Fruit fly (Drosophila melanogaster) whole organism, embryonic: ENCODE data around the gene amn.
A peak's percentile ranks its signal among the peaks of the same experiment; 100 is the strongest.

Experiments used
- Adf1 ChIP-seq: fragments of 200-800 bp; sonication (Bioruptor generic); IDR thresholded peaks from 2 replicates; pipeline ENCODE4 v1.3.6; 2022; ENCODE audit warnings: missing biosample characterization, missing genetic modification characterization
- CG10979 ChIP-seq: fragments of 200-800 bp; sonication (Bioruptor generic); optimal IDR thresholded peaks from 2 replicates; lab custom pipeline; 2018; ENCODE audit warnings: missing biosample characterization, mild to moderate bottlenecking, missing genetic modification characterization, moderate library complexity
- CG11560 ChIP-seq: fragments of 200-800 bp; sonication (Bioruptor generic); IDR thresholded peaks from 3 replicates; pipeline ENCODE4 v1.3.6; 2022; ENCODE audit warnings: missing biosample characterization, missing genetic modification characterization
- CG12769 ChIP-seq: fragments of 200-800 bp; sonication (Bioruptor generic); optimal IDR thresholded peaks from 2 replicates; lab custom pipeline; 2019; ENCODE audit warnings: missing biosample characterization, mild to moderate bottlenecking, missing genetic modification characterization, moderate library complexity
- CG1529 ChIP-seq: fragments of 200-800 bp; sonication (Bioruptor generic); optimal IDR thresholded peaks from 3 replicates; lab custom pipeline; 2018; ENCODE audit warnings: missing biosample characterization, missing genetic modification characterization
- CG17359 ChIP-seq: fragments of 200-800 bp; sonication (Bioruptor generic); optimal IDR thresholded peaks from 3 replicates; lab custom pipeline; 2018; ENCODE audit warnings: missing biosample characterization, mild to moderate bottlenecking, missing genetic modification characterization, moderate library complexity
- CG18599 ChIP-seq: fragments of 200-800 bp; sonication (Bioruptor generic); optimal IDR thresholded peaks from 3 replicates; lab custom pipeline; 2017; ENCODE audit warnings: missing biosample characterization, missing genetic modification characterization, mild to moderate bottlenecking, moderate library complexity, missing genetic modification reagents
- CG2678 ChIP-seq: fragments of 200-800 bp; sonication (Bioruptor generic); optimal IDR thresholded peaks from 3 replicates; lab custom pipeline; 2019; ENCODE audit warnings: missing biosample characterization, mild to moderate bottlenecking, missing genetic modification characterization, moderate library complexity
- CG30431 ChIP-seq: fragments of 200-800 bp; sonication (Bioruptor generic); optimal IDR thresholded peaks from 2 replicates; lab custom pipeline; 2017; ENCODE audit warnings: missing biosample characterization, missing genetic modification characterization
- CG31388 ChIP-seq: fragments of 200-800 bp; sonication (Bioruptor generic); optimal IDR thresholded peaks from 2 replicates; lab custom pipeline; 2016; ENCODE audit warnings: missing biosample characterization, missing genetic modification characterization
- CG4424 ChIP-seq: fragments of 200-800 bp; sonication (Bioruptor generic); optimal IDR thresholded peaks from 3 replicates; lab custom pipeline; 2016; ENCODE audit warnings: missing biosample characterization, missing genetic modification characterization
- CG6175 ChIP-seq: fragments of 200-800 bp; sonication (Bioruptor generic); IDR thresholded peaks from 3 replicates; pipeline ENCODE4 v1.3.6; 2022; ENCODE audit warnings: missing biosample characterization, missing genetic modification characterization
- CG7372 ChIP-seq: fragments of 200-800 bp; sonication (Bioruptor generic); IDR thresholded peaks from 2 replicates; pipeline ENCODE4 v1.3.6; 2022; ENCODE audit warnings: missing biosample characterization, missing genetic modification characterization
- CG7963 ChIP-seq: fragments of 200-800 bp; sonication (Bioruptor generic); IDR thresholded peaks from 3 replicates; pipeline ENCODE4 v1.3.6; 2022; ENCODE audit warnings: missing biosample characterization, missing genetic modification characterization; ENCODE audit not compliant: partially characterized antibody
- CG8924 ChIP-seq: fragments of 200-800 bp; optimal IDR thresholded peaks from 3 replicates; lab custom pipeline; 2019; ENCODE audit warnings: missing biosample characterization, mild to moderate bottlenecking, missing genetic modification characterization, moderate library complexity
- CG9437 ChIP-seq: fragments of 200-800 bp; sonication (Bioruptor generic); optimal IDR thresholded peaks from 2 replicates; lab custom pipeline; 2018; ENCODE audit warnings: missing biosample characterization, mild to moderate bottlenecking, missing genetic modification characterization
- CTCF ChIP-seq: fragments of 200-800 bp; sonication (Bioruptor generic); optimal IDR thresholded peaks from 2 replicates; lab custom pipeline; 2017; ENCODE audit warnings: missing biosample characterization, mild to moderate bottlenecking, missing genetic modification characterization, moderate library complexity
- CoRest ChIP-seq: fragments of 200-800 bp; sonication (Bioruptor generic); optimal IDR thresholded peaks from 3 replicates; lab custom pipeline; 2018; ENCODE audit warnings: missing biosample characterization, mild to moderate bottlenecking, missing genetic modification characterization, moderate library complexity
- D19A ChIP-seq: fragments of 200-800 bp; optimal IDR thresholded peaks from 3 replicates; lab custom pipeline; 2019; ENCODE audit warnings: missing biosample characterization, mild to moderate bottlenecking, missing genetic modification characterization, moderate library complexity
- Dek ChIP-seq: fragments of 200-800 bp; sonication (Bioruptor generic); optimal IDR thresholded peaks from 3 replicates; lab custom pipeline; 2019; ENCODE audit warnings: missing biosample characterization, mild to moderate bottlenecking, missing genetic modification characterization, moderate library complexity
- Gsc ChIP-seq: fragments of 200-800 bp; sonication (Bioruptor generic); IDR thresholded peaks from 2 replicates; pipeline ENCODE4 v1.3.6; 2022; ENCODE audit warnings: missing biosample characterization, missing genetic modification characterization
- H2.0 ChIP-seq: fragments of 200-800 bp; sonication (Bioruptor generic); IDR thresholded peaks from 2 replicates; pipeline ENCODE4 v1.3.6; 2022; ENCODE audit warnings: missing biosample characterization, missing genetic modification characterization
- HLH4C ChIP-seq: fragments of 200-800 bp; sonication (Bioruptor generic); IDR thresholded peaks from 3 replicates; pipeline ENCODE4 v1.3.6; 2022; ENCODE audit warnings: missing biosample characterization, missing genetic modification characterization; ENCODE audit not compliant: partially characterized antibody
- Hr51 ChIP-seq, 2 experiments: fragments of 200-800 bp; sonication (Bioruptor generic); optimal IDR thresholded peaks; 2 replicates in 1 of 2; 3 replicates in 1 of 2; lab custom pipeline; 2016 to 2018; ENCODE audit warnings: missing biosample characterization in 2 of 2, missing genetic modification characterization in 2 of 2, mild to moderate bottlenecking in 1 of 2, moderate library complexity in 1 of 2
- Neu2 ChIP-seq: fragments of 200-800 bp; sonication (Bioruptor generic); optimal IDR thresholded peaks from 3 replicates; lab custom pipeline; 2016; ENCODE audit warnings: missing biosample characterization, missing genetic modification characterization, borderline replicate concordance
- Rfx ChIP-seq: fragments of 200-800 bp; sonication (Bioruptor generic); IDR thresholded peaks from 2 replicates; pipeline ENCODE4 v1.3.6; 2022; ENCODE audit warnings: missing biosample characterization, missing genetic modification characterization
- Spps ChIP-seq: fragments of 200-800 bp; sonication (Bioruptor generic); optimal IDR thresholded peaks from 2 replicates; lab custom pipeline; 2018; ENCODE audit warnings: missing biosample characterization, mild to moderate bottlenecking, missing genetic modification characterization
- ase ChIP-seq: fragments of 200-800 bp; sonication (Bioruptor generic); IDR thresholded peaks from 3 replicates; pipeline ENCODE4 v1.3.6; 2022; ENCODE audit warnings: missing biosample characterization, missing genetic modification characterization
- crp ChIP-seq, 2 experiments: fragments of 200-800 bp; sonication (Bioruptor generic); optimal IDR thresholded peaks; 2 replicates in 1 of 2; 3 replicates in 1 of 2; lab custom pipeline; 2017; ENCODE audit warnings: missing biosample characterization in 2 of 2, missing genetic modification characterization in 2 of 2, mild to moderate bottlenecking in 1 of 2, moderate library complexity in 1 of 2
- da ChIP-seq: fragments of 200-800 bp; sonication (Bioruptor generic); optimal IDR thresholded peaks from 2 replicates; lab custom pipeline; 2016; ENCODE audit warnings: missing biosample characterization, missing genetic modification characterization
- dmrt11E ChIP-seq: fragments of 200-800 bp; sonication (Bioruptor generic); optimal IDR thresholded peaks from 3 replicates; lab custom pipeline; 2018; ENCODE audit warnings: missing biosample characterization, mild to moderate bottlenecking, missing genetic modification characterization, moderate library complexity
- dpn ChIP-seq, 2 experiments: fragments of 200-800 bp; sonication (Bioruptor generic); optimal IDR thresholded peaks; 3 replicates each; lab custom pipeline; 2016; ENCODE audit warnings: missing biosample characterization in 2 of 2, missing genetic modification characterization in 2 of 2
- dysf ChIP-seq: fragments of 200-800 bp; sonication (Bioruptor generic); IDR thresholded peaks from 3 replicates; pipeline ENCODE4 v1.3.6; 2022; ENCODE audit warnings: missing biosample characterization, missing genetic modification characterization
- eve ChIP-seq, 2 experiments: fragments of >200 bp; optimal IDR thresholded peaks; 2 replicates each; lab custom pipeline; 2017; ENCODE audit warnings: missing biosample characterization in 2 of 2, missing genetic modification characterization in 2 of 2
- ewg ChIP-seq: fragments of 200-800 bp; sonication (Bioruptor generic); optimal IDR thresholded peaks from 3 replicates; lab custom pipeline; 2017; ENCODE audit warnings: mild to moderate bottlenecking, missing biosample characterization, missing genetic modification reagents, missing genetic modification characterization
- gfzf ChIP-seq: fragments of 200-800 bp; sonication (Bioruptor generic); optimal IDR thresholded peaks from 2 replicates; lab custom pipeline; 2016; ENCODE audit warnings: missing biosample characterization, mild to moderate bottlenecking, missing genetic modification characterization, moderate library complexity
- hbn ChIP-seq: fragments of 200-800 bp; sonication (Bioruptor generic); IDR thresholded peaks from 2 replicates; pipeline ENCODE4 v1.3.6; 2022; ENCODE audit warnings: missing biosample characterization, missing genetic modification characterization; ENCODE audit not compliant: partially characterized antibody
- luna ChIP-seq: fragments of 200-800 bp; sonication (Bioruptor generic); optimal IDR thresholded peaks from 2 replicates; lab custom pipeline; 2016; ENCODE audit warnings: missing biosample characterization, missing genetic modification characterization
- onecut ChIP-seq: fragments of 200-800 bp; sonication (Bioruptor generic); IDR thresholded peaks from 2 replicates; pipeline ENCODE4 v1.3.6; 2022; ENCODE audit warnings: missing biosample characterization, missing genetic modification characterization
- prd ChIP-seq, 3 experiments: fragments of >200 bp in 2 of 3; fragments of 200-800 bp in 1 of 3; sonication (Bioruptor generic) in 1 of 3; optimal IDR thresholded peaks in 2 of 3; IDR thresholded peaks in 1 of 3; 2 replicates in 2 of 3; 3 replicates in 1 of 3; pipeline versions ENCODE4 v1.3.6 to Lab custom; 2017 to 2022; ENCODE audit warnings: missing biosample characterization in 1 of 3, missing genetic modification characterization in 1 of 3
- ro ChIP-seq: fragments of 200-800 bp; sonication (Bioruptor generic); IDR thresholded peaks from 2 replicates; pipeline ENCODE4 v1.3.6; 2022; ENCODE audit warnings: missing biosample characterization, missing genetic modification characterization
- row ChIP-seq: fragments of 200-800 bp; sonication (Bioruptor generic); IDR thresholded peaks from 3 replicates; pipeline ENCODE4 v1.3.6; 2022; ENCODE audit warnings: missing biosample characterization, missing genetic modification characterization
- sc ChIP-seq, 3 experiments: fragments of >200 bp in 2 of 3; fragments of 200-800 bp in 1 of 3; sonication (Bioruptor generic) in 1 of 3; optimal IDR thresholded peaks; 2 replicates in 2 of 3; 3 replicates in 1 of 3; lab custom pipeline; 2017; ENCODE audit warnings: mild to moderate bottlenecking in 1 of 3, missing biosample characterization in 1 of 3, missing genetic modification characterization in 1 of 3, missing genetic modification reagents in 1 of 3
- sens ChIP-seq: fragments of 200-800 bp; sonication (Bioruptor generic); peaks from one replicate; lab custom pipeline; 2016; ENCODE audit warnings: missing biosample characterization, missing genetic modification characterization
- slbo ChIP-seq: fragments of 200-800 bp; sonication (Bioruptor generic); IDR thresholded peaks from 2 replicates; pipeline ENCODE4 v1.3.6; 2022; ENCODE audit warnings: missing biosample characterization, missing genetic modification characterization
- sug ChIP-seq: fragments of 200-800 bp; optimal IDR thresholded peaks from 2 replicates; lab custom pipeline; 2019; ENCODE audit warnings: missing biosample characterization, mild to moderate bottlenecking, missing genetic modification characterization, moderate library complexity
- tin ChIP-seq: fragments of 200-800 bp; sonication (Bioruptor generic); optimal IDR thresholded peaks from 3 replicates; lab custom pipeline; 2016; ENCODE audit warnings: missing biosample characterization, missing genetic modification characterization
- trem ChIP-seq: fragments of 200-800 bp; optimal IDR thresholded peaks from 3 replicates; lab custom pipeline; 2019; ENCODE audit warnings: missing biosample characterization, mild to moderate bottlenecking, missing genetic modification characterization, moderate library complexity
- tup ChIP-seq: fragments of 200-800 bp; sonication (Bioruptor generic); optimal IDR thresholded peaks from 2 replicates; lab custom pipeline; 2016; ENCODE audit warnings: missing biosample characterization, mild to moderate bottlenecking, missing genetic modification characterization, moderate library complexity
- twi ChIP-seq: fragments of 200-800 bp; optimal IDR thresholded peaks from 2 replicates; lab custom pipeline; 2019; ENCODE audit warnings: missing biosample characterization, mild to moderate bottlenecking, missing genetic modification characterization, moderate library complexity

amn gene

DNA sequence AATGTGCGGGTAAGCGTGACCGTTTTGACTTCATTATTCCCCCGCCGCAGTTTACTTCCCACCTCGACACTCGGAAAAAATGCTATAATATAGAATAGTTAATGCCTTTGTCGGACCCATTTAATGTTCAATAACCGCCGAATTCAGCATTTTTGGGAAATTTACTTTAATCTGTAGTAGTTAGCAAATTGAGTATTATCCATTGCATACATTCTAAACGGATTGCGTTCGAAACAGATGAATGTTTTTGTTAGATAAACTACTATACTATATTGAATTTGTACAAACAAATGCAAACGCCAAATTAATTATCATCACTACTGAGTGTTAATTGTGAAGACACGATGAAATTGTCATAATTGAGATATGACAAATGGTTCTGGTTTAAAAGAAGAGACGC is 5.7 kb downstream of the amn start (continued):
- TF ChIP-seq onecut (GFP tag; lab: Robert Waterston, UW) (no peak), da (no peak), CG17359 (tag; lab: Kevin White, UChicago) (peak; percentile 1), tin (peak; percentile 6), twi (tag; lab: Kevin White, UChicago) (no peak), dmrt11E (tag; lab: Kevin White, UChicago) (peak; percentile 49), CG1529 (GFP tag; lab: Kevin White, UChicago) (peak; percentile 12), CG31388 (no peak), Hr51 (GFP tag; optimal IDR thresholded peaks at IDR 0.05; lab: Kevin White, UChicago) (peak in 1 of 2 experiments; percentile 22), CG18599 (GFP tag; lab: Kevin White, UChicago) (no peak), D19A (tag; lab: Kevin White, UChicago) (peak; percentile 25), dysf (GFP tag; lab: Robert Waterston, UW) (0 out of 3 replicates have a peak, but pooled peaks have one; percentile 16), CG12769 (tag; lab: Kevin White, UChicago) (peak; percentile 5), Adf1 (no peak), HLH4C (GFP tag; lab: Robert Waterston, UW) (no peak), row (peak; percentile 31; the same call in 2 of the 3 replicates), crp (GFP tag; optimal IDR thresholded peaks at IDR 0.05; lab: Kevin White, UChicago) (no peak), CTCF (GFP tag; lab: Kevin White, UChicago) (no peak), CG10979 (tag; lab: Kevin White, UChicago) (peak; percentile 52), sens (GFP tag; lab: Kevin White, UChicago) (peak; percentile 83), CG6175 (GFP tag; lab: Robert Waterston, UW) (no peak), sc (optimal IDR thresholded peaks at IDR 0.05; lab: Kevin White, UChicago) (no peak), sc (GFP tag; optimal IDR thresholded peaks at IDR 0.05; lab: Kevin White, UChicago) (no peak), luna (GFP tag; lab: Kevin White, UChicago) (no peak), gfzf (no peak), ase (GFP tag; lab: Robert Waterston, UW) (no peak), CG9437 (peak; percentile 27), dpn (GFP tag; optimal IDR thresholded peaks at IDR 0.05; lab: Kevin White, UChicago) (peak in 1 of 2 experiments; percentile 8), CG4424 (GFP tag; lab: Kevin White, UChicago) (peak; percentile 37), Neu2 (GFP tag; lab: Kevin White, UChicago) (no peak), Spps (no peak), hbn (GFP tag; lab: Robert Waterston, UW) (no peak), CoRest (tag; lab: Kevin White, UChicago) (peak; percentile 38), eve (GFP tag; optimal IDR thresholded peaks at IDR 0.05; lab: Kevin White, UChicago) (peak in 1 of 2 experiments; percentile 72), H2.0 (GFP tag; lab: Robert Waterston, UW) (no peak), prd (optimal IDR thresholded peaks at IDR 0.05; lab: Kevin White, UChicago) (no peak), prd (GFP tag; IDR thresholded peaks at IDR 0.05; lab: Robert Waterston, UW) (no peak), ewg (GFP tag; lab: Kevin White, UChicago) (peak; percentile 36), Rfx (GFP tag; lab: Robert Waterston, UW) (no peak), CG11560 (tag; lab: Robert Waterston, UW) (no peak), ro (GFP tag; lab: Robert Waterston, UW) (no peak), slbo (GFP tag; lab: Robert Waterston, UW) (no peak), CG8924 (tag; lab: Kevin White, UChicago) (peak; percentile 22), trem (tag; lab: Kevin White, UChicago) (no peak), CG7963 (GFP tag; lab: Robert Waterston, UW) (no peak), CG30431 (no peak), Dek (tag; lab: Kevin White, UChicago) (no peak), CG7372 (GFP tag; lab: Robert Waterston, UW) (no peak), CG2678 (peak; percentile 55), sug (tag; lab: Kevin White, UChicago) (no peak), tup (GFP tag; lab: Kevin White, UChicago) (no peak), Gsc (GFP tag; lab: Robert Waterston, UW) (no peak)
